Fruit fly (Drosophila melanogaster) whole organism, embryonic: Measurements from ENCODE around the gene Stt3B.

Experiments used
- CG10543 ChIP-seq: fragments of 200-800 bp; sonication (Bioruptor generic); optimal IDR thresholded peaks from 3 replicates; lab custom pipeline; 2017; ENCODE audit warnings: missing biosample characterization, mild to moderate bottlenecking, missing genetic modification characterization, moderate library complexity
- CG10654 ChIP-seq: fragments of 200-800 bp; sonication (Bioruptor generic); optimal IDR thresholded peaks from 2 replicates; lab custom pipeline; 2016; ENCODE audit warnings: missing biosample characterization, missing genetic modification characterization
- CG11695 ChIP-seq: fragments of 200-800 bp; sonication (Bioruptor generic); IDR thresholded peaks from 3 replicates; pipeline ENCODE4 v1.3.6; 2022; ENCODE audit warnings: missing biosample characterization, missing genetic modification characterization
- CG11696 ChIP-seq: fragments of 200-800 bp; sonication (Bioruptor generic); IDR thresholded peaks from 2 replicates; pipeline ENCODE4 v1.3.6; 2022; ENCODE audit warnings: missing biosample characterization, missing genetic modification characterization
- CG12155 ChIP-seq: fragments of 200-800 bp; sonication (Bioruptor generic); optimal IDR thresholded peaks from 3 replicates; lab custom pipeline; 2016; ENCODE audit warnings: missing biosample characterization, missing genetic modification characterization
- CG15073 ChIP-seq: fragments of 200-800 bp; sonication (Bioruptor generic); optimal IDR thresholded peaks from 2 replicates; lab custom pipeline; 2016; ENCODE audit warnings: missing biosample characterization, missing genetic modification characterization
- CG18011 ChIP-seq: fragments of 200-800 bp; sonication (Bioruptor generic); optimal IDR thresholded peaks from 2 replicates; lab custom pipeline; 2017; ENCODE audit warnings: missing biosample characterization, missing genetic modification characterization, mild to moderate bottlenecking, moderate library complexity, missing genotype
- CG2116 ChIP-seq: fragments of 200-800 bp; sonication (Bioruptor generic); optimal IDR thresholded peaks from 3 replicates; lab custom pipeline; 2018; ENCODE audit warnings: missing biosample characterization, mild to moderate bottlenecking, missing genetic modification characterization
- CG33213 ChIP-seq: fragments of 200-800 bp; sonication (Bioruptor generic); optimal IDR thresholded peaks from 3 replicates; lab custom pipeline; 2016; ENCODE audit warnings: missing biosample characterization, missing genetic modification characterization
- CG33557 ChIP-seq: fragments of 200-800 bp; sonication (Bioruptor generic); optimal IDR thresholded peaks from 2 replicates; lab custom pipeline; 2019; ENCODE audit warnings: missing biosample characterization, mild to moderate bottlenecking, missing genetic modification characterization, moderate library complexity
- CG4282 ChIP-seq: fragments of 200-800 bp; sonication (Bioruptor generic); optimal IDR thresholded peaks from 2 replicates; lab custom pipeline; 2016; ENCODE audit warnings: missing biosample characterization, missing genetic modification characterization
- CG4328 ChIP-seq: fragments of 200-800 bp; sonication (Bioruptor generic); optimal IDR thresholded peaks from 3 replicates; lab custom pipeline; 2017; ENCODE audit warnings: missing biosample characterization, missing genetic modification reagents, missing genetic modification characterization
- CG7556 ChIP-seq: fragments of 200-800 bp; sonication (Bioruptor generic); optimal IDR thresholded peaks from 2 replicates; lab custom pipeline; 2017; ENCODE audit warnings: missing biosample characterization, mild to moderate bottlenecking, missing genetic modification characterization
- CoRest ChIP-seq: fragments of 200-800 bp; sonication (Bioruptor generic); optimal IDR thresholded peaks from 3 replicates; lab custom pipeline; 2018; ENCODE audit warnings: missing biosample characterization, mild to moderate bottlenecking, missing genetic modification characterization, moderate library complexity
- Dbx ChIP-seq: fragments of 200-800 bp; sonication (Bioruptor generic); IDR thresholded peaks from 3 replicates; pipeline ENCODE4 v1.3.6; 2022; ENCODE audit warnings: missing biosample characterization, missing genetic modification characterization
- Deaf1 ChIP-seq: fragments of 200-800 bp; optimal IDR thresholded peaks from 3 replicates; lab custom pipeline; 2019; ENCODE audit warnings: missing biosample characterization, mild to moderate bottlenecking, missing genetic modification characterization, moderate library complexity
- Dfd ChIP-seq, 2 experiments: fragments of >200 bp; optimal IDR thresholded peaks; 2 replicates each; lab custom pipeline; 2017; ENCODE audit warnings: missing biosample characterization in 2 of 2, missing genetic modification characterization in 2 of 2
- Dip2 ChIP-seq: fragments of 200-800 bp; sonication (Bioruptor generic); IDR thresholded peaks from 2 replicates; pipeline ENCODE4 v1.3.6; 2022; ENCODE audit warnings: missing biosample characterization, missing genetic modification characterization
- Dll ChIP-seq: fragments of 200-800 bp; sonication (Bioruptor generic); IDR thresholded peaks from 4 replicates; pipeline ENCODE4 v1.3.6; 2022; ENCODE audit warnings: missing biosample characterization, missing genetic modification characterization; ENCODE audit not compliant: partially characterized antibody
- Drgx ChIP-seq: fragments of 200-800 bp; sonication (Bioruptor generic); IDR thresholded peaks from 2 replicates; pipeline ENCODE4 v1.3.6; 2022; ENCODE audit warnings: missing biosample characterization, missing genetic modification characterization
- Fer2 ChIP-seq: fragments of 200-800 bp; sonication (Bioruptor generic); optimal IDR thresholded peaks from 2 replicates; lab custom pipeline; 2018; ENCODE audit warnings: missing biosample characterization, mild to moderate bottlenecking, missing genetic modification characterization, moderate library complexity
- Lhr ChIP-seq: fragments of 200-800 bp; sonication (Bioruptor generic); optimal IDR thresholded peaks from 3 replicates; lab custom pipeline; 2017; ENCODE audit warnings: mild to moderate bottlenecking, missing biosample characterization, missing genetic modification reagents, missing genetic modification characterization
- Myb ChIP-seq: fragments of 200-800 bp; sonication (Bioruptor generic); optimal IDR thresholded peaks from 2 replicates; lab custom pipeline; 2016; ENCODE audit warnings: missing biosample characterization, missing genetic modification characterization
- NC2α ChIP-seq: fragments of 200-800 bp; sonication (Bioruptor generic); optimal IDR thresholded peaks from 2 replicates; lab custom pipeline; 2016; ENCODE audit warnings: missing biosample characterization, missing genetic modification characterization
- Nf-YC ChIP-seq: fragments of 200-800 bp; optimal IDR thresholded peaks from 3 replicates; lab custom pipeline; 2019; ENCODE audit warnings: missing biosample characterization, mild to moderate bottlenecking, missing genetic modification characterization, moderate library complexity
- Rx ChIP-seq: fragments of 200-800 bp; sonication (Bioruptor generic); IDR thresholded peaks from 2 replicates; pipeline ENCODE4 v1.3.6; 2022; ENCODE audit warnings: missing biosample characterization, missing genetic modification characterization
- Spps ChIP-seq: fragments of 200-800 bp; sonication (Bioruptor generic); optimal IDR thresholded peaks from 2 replicates; lab custom pipeline; 2018; ENCODE audit warnings: missing biosample characterization, mild to moderate bottlenecking, missing genetic modification characterization
- Usf ChIP-seq: fragments of 200-800 bp; sonication (Bioruptor generic); optimal IDR thresholded peaks from 2 replicates; lab custom pipeline; 2017; ENCODE audit warnings: missing genotype, missing biosample characterization, missing genetic modification characterization
- ash1 ChIP-seq: fragments of 200-800 bp; sonication (Bioruptor generic); optimal IDR thresholded peaks from 2 replicates; lab custom pipeline; 2018; ENCODE audit warnings: missing biosample characterization, mild to moderate bottlenecking, missing genetic modification characterization
- bbx ChIP-seq: fragments of 200-800 bp; sonication (Bioruptor generic); IDR thresholded peaks from 2 replicates; pipeline ENCODE4 v1.3.6; 2022; ENCODE audit warnings: missing biosample characterization, missing genetic modification characterization; ENCODE audit not compliant: partially characterized antibody
- bowl ChIP-seq: fragments of 200-800 bp; sonication (Bioruptor generic); IDR thresholded peaks from 2 replicates; pipeline ENCODE4 v1.3.6; 2022; ENCODE audit warnings: missing biosample characterization, missing genetic modification characterization
- cato ChIP-seq: fragments of 200-800 bp; sonication (Bioruptor generic); optimal IDR thresholded peaks from 2 replicates; lab custom pipeline; 2016; ENCODE audit warnings: missing biosample characterization, missing genetic modification characterization, borderline replicate concordance
- croc ChIP-seq: fragments of 200-800 bp; sonication (Bioruptor generic); conservative IDR thresholded peaks from 3 replicates; pipeline ENCODE4 v1.3.6; 2022; ENCODE audit warnings: missing biosample characterization, missing genetic modification characterization
- ewg ChIP-seq: fragments of 200-800 bp; sonication (Bioruptor generic); optimal IDR thresholded peaks from 3 replicates; lab custom pipeline; 2017; ENCODE audit warnings: mild to moderate bottlenecking, missing biosample characterization, missing genetic modification reagents, missing genetic modification characterization
- fd64A ChIP-seq: fragments of 200-800 bp; sonication (Bioruptor generic); optimal IDR thresholded peaks from 3 replicates; lab custom pipeline; 2018; ENCODE audit warnings: missing biosample characterization, mild to moderate bottlenecking, missing genetic modification characterization
- ftz-f1 ChIP-seq: fragments of 200-800 bp; sonication (Bioruptor generic); optimal IDR thresholded peaks from 2 replicates; lab custom pipeline; 2016; ENCODE audit warnings: missing biosample characterization, missing genetic modification characterization
- gfzf ChIP-seq: fragments of 200-800 bp; sonication (Bioruptor generic); optimal IDR thresholded peaks from 2 replicates; lab custom pipeline; 2016; ENCODE audit warnings: missing biosample characterization, mild to moderate bottlenecking, missing genetic modification characterization, moderate library complexity
- grau ChIP-seq: fragments of 200-800 bp; optimal IDR thresholded peaks from 3 replicates; lab custom pipeline; 2019; ENCODE audit warnings: missing biosample characterization, mild to moderate bottlenecking, missing genetic modification characterization, moderate library complexity
- ham ChIP-seq: fragments of 200-800 bp; sonication (Bioruptor generic); IDR thresholded peaks from 2 replicates; pipeline ENCODE4 v1.3.6; 2022; ENCODE audit warnings: missing biosample characterization, missing genetic modification characterization
- kah ChIP-seq: fragments of 200-800 bp; sonication (Bioruptor generic); optimal IDR thresholded peaks from 2 replicates; lab custom pipeline; 2018; ENCODE audit warnings: missing biosample characterization, mild to moderate bottlenecking, missing genetic modification characterization
- lmd ChIP-seq: fragments of 200-800 bp; sonication (Bioruptor generic); IDR thresholded peaks from 2 replicates; pipeline ENCODE4 v1.3.6; 2022; ENCODE audit warnings: missing biosample characterization, missing genetic modification characterization
- nerfin-2 ChIP-seq: fragments of 200-800 bp; sonication (Bioruptor generic); IDR thresholded peaks from 2 replicates; pipeline ENCODE4 v1.3.6; 2022; ENCODE audit warnings: missing biosample characterization, missing genetic modification characterization; ENCODE audit not compliant: partially characterized antibody
- org-1 ChIP-seq: fragments of 200-800 bp; sonication (Bioruptor generic); optimal IDR thresholded peaks from 2 replicates; lab custom pipeline; 2017; ENCODE audit warnings: missing biosample characterization, missing genetic modification characterization
- peb ChIP-seq: fragments of 200-800 bp; sonication (Bioruptor generic); IDR thresholded peaks from 2 replicates; pipeline ENCODE4 v1.3.6; 2022; ENCODE audit warnings: missing biosample characterization, missing genetic modification characterization
- ro ChIP-seq: fragments of 200-800 bp; sonication (Bioruptor generic); IDR thresholded peaks from 2 replicates; pipeline ENCODE4 v1.3.6; 2022; ENCODE audit warnings: missing biosample characterization, missing genetic modification characterization
- sd ChIP-seq: fragments of 200-800 bp; sonication (Bioruptor generic); optimal IDR thresholded peaks from 3 replicates; lab custom pipeline; 2018; ENCODE audit warnings: missing biosample characterization, mild to moderate bottlenecking, missing genetic modification characterization, moderate library complexity
- slbo ChIP-seq: fragments of 200-800 bp; sonication (Bioruptor generic); IDR thresholded peaks from 2 replicates; pipeline ENCODE4 v1.3.6; 2022; ENCODE audit warnings: missing biosample characterization, missing genetic modification characterization
- slp2 ChIP-seq: fragments of 200-800 bp; sonication (Bioruptor generic); optimal IDR thresholded peaks from 2 replicates; lab custom pipeline; 2016; ENCODE audit warnings: missing biosample characterization, missing genetic modification characterization
- tin ChIP-seq: fragments of 200-800 bp; sonication (Bioruptor generic); optimal IDR thresholded peaks from 3 replicates; lab custom pipeline; 2016; ENCODE audit warnings: missing biosample characterization, missing genetic modification characterization
- unc-4 ChIP-seq: fragments of 200-800 bp; sonication (Bioruptor generic); IDR thresholded peaks from 2 replicates; pipeline ENCODE4 v1.3.6; 2022; ENCODE audit warnings: missing biosample characterization, missing genetic modification characterization; ENCODE audit not compliant: partially characterized antibody

Gene Stt3B

DNA sequence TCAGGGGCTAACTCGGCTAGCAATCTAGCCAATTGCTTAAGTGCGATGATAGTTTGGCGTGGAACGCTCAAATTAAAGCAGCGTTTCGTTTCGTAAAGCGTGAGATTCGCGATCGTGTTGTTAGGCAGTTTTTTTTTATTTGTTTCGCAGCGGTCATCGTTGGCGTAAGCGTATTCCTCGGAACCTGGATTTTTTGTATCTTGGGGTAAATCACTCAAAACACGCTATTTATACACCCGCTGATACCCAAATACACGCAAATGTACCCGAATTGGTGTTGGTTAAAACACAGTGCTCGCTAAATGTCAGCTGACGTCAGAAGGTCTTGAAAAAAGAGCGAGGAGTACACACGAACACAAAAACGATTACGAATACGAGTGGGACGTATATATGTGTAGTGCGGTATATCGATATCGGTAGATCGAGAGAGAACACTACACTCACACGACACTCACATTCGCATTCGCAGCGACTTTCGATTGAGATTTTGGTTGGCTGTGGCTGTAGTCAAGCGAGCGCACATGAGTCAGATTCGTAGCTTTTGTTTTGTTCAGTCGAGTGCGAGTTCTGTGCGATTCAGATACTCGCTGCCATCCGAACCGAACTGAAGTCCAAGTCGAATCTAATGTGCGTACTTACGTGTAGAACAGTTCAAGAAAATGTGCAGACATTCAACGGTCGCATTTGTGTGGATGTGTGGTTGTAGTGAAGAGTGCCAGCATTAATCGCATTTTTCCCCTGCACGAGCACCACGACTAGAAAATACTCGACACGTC lies 19.5 kb downstream of the Stt3B start (continued):
- TF ChIP-seq Lhr (GFP tag; lab: Kevin White, UChicago) (no peak), sd (peak; percentile 58), grau (no peak), Dip2 (no peak), Nf-YC (peak; percentile 85), nerfin-2 (GFP tag; lab: Robert Waterston, UW) (no peak), Myb (GFP tag; lab: Kevin White, UChicago) (peak; percentile 9), lmd (no peak), Dll (no peak), CG15073 (GFP tag; lab: Kevin White, UChicago) (no peak), tin (GFP tag; lab: Kevin White, UChicago) (no peak), Rx (GFP tag; lab: Robert Waterston, UW) (no peak), kah (GFP tag; lab: Kevin White, UChicago) (peak; percentile 17), CG12155 (GFP tag; lab: Kevin White, UChicago) (peak; percentile 85), ewg (GFP tag; lab: Kevin White, UChicago) (no peak), unc-4 (GFP tag; lab: Robert Waterston, UW) (no peak), ro (GFP tag; lab: Robert Waterston, UW) (no peak), gfzf (GFP tag; lab: Kevin White, UChicago) (peak; percentile 49), Spps (no peak), CG10654 (GFP tag; lab: Kevin White, UChicago) (no peak), CG4328 (no peak), CG7556 (GFP tag; lab: Kevin White, UChicago) (no peak), ash1 (no peak), CoRest (tag; lab: Kevin White, UChicago) (peak; percentile 14), Fer2 (tag; lab: Kevin White, UChicago) (peak; percentile 14), Deaf1 (tag; lab: Kevin White, UChicago) (peak; percentile 94), CG10543 (peak; percentile 91), Dbx (GFP tag; lab: Robert Waterston, UW) (no peak), CG18011 (GFP tag; lab: Kevin White, UChicago) (no peak), bbx (GFP tag; lab: Robert Waterston, UW) (no peak), fd64A (no peak), CG11695 (GFP tag; lab: Robert Waterston, UW) (no peak), slp2 (GFP tag; lab: Kevin White, UChicago) (no peak), CG33213 (GFP tag; lab: Kevin White, UChicago) (no peak), ftz-f1 (GFP tag; lab: Kevin White, UChicago) (peak; percentile 46), bowl (no peak), croc (GFP tag; lab: Robert Waterston, UW) (no peak), cato (GFP tag; lab: Kevin White, UChicago) (no peak), NC2α (GFP tag; lab: Kevin White, UChicago) (no peak), CG11696 (GFP tag; lab: Robert Waterston, UW) (no peak), peb (GFP tag; lab: Robert Waterston, UW) (no peak), CG2116 (peak; percentile 63), CG33557 (GFP tag; lab: Kevin White, UChicago) (peak; percentile 30), slbo (GFP tag; lab: Robert Waterston, UW) (no peak), org-1 (GFP tag; lab: Kevin White, UChicago) (no peak), ham (no peak), Dfd (GFP tag; optimal IDR thresholded peaks at IDR 0.05; lab: Kevin White, UChicago) (no peak), Usf (GFP tag; lab: Kevin White, UChicago) (no peak), Drgx (GFP tag; lab: Robert Waterston, UW) (no peak), CG4282 (GFP tag; lab: Kevin White, UChicago) (no peak)
